Worm (Caenorhabditis elegans) whole organism, dauer: ENCODE measurements around the gene srz-59.

ENCODE experiments used
- unc-62 ChIP-seq: sonication (generic microtip); optimal IDR thresholded peaks from 2 replicates; lab custom pipeline; 2017; ENCODE audit warnings: missing biosample characterization, missing genetic modification reagents, missing genetic modification characterization

Gene srz-59

DNA sequence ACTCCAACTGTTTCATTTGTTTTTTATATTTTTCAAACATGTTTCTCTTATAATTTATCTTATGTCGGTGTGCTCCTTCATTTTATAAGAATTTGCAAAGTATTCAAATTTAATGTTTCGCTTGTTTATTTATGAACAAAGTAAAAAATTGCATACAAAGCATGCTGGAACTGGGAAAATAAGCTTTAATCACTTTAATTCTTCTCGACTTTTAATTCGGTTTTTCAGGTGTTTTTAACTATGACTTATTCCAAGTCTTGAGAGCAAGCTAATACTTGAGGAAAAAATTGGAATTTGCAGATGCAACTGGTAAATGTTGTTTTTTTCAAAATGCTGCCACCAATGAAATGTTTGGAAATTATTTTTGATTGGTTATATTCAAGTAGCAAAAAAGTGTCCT is at the start of gene srz-59:
TSS of gene srz-59 (plus strand) at position 301 of the 400 bp plus-strand sequence.
- no peak for TF ChIP-seq unc-62 (GFP tag; lab: Kevin White, UChicago)

- no peak for TF ChIP-seq unc-62 (GFP tag; lab: Kevin White, UChicago)
Observed at ce11 chrIV:14082956-14083355, 48.9 kb upstream of the srz-59 start.

DNA sequence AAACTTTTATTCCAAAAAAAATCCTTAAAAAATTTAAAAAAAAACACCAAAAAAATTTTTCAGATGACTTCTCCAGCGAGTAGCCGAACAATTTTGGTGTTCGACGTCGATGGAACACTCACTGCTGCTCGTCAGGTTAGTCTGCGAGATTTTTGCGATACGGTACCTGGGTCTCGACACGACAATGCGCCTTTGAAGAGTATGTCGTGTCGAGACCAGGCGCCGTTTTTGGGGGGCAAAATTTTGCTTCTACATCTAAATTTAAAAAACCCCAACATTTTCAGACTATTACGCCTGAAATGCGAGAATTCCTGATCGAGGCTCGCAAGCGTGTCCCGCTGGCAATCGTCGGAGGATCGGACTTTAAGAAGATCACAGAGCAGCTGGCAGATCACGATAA is 48.4 kb upstream of the srz-59 start, which contains the start of gene F52B11.2:
TSS of gene F52B11.2 (plus strand) at position 64 of the 400 bp plus-strand sequence.
- no peak for TF ChIP-seq unc-62 (GFP tag; lab: Kevin White, UChicago)

DNA sequence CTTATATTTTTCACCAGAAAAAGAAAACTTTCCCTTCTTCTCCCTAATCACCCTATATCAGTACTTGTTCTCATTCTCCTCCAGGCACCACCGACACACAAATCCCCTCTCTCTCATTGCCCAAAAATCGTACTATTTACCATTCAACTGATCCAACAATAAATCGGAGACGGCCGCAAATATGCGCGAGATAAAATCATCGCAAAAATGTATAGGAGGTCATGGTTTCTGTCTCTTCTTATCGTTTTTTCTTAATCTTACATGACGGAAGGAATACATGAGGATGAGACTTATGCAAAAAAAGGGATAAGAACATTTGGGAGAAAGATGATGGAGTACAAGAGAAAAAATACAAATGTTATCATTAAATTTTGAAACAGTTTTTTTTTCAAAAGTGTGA is 45.5 kb upstream of the srz-59 start:
- TF ChIP-seq unc-62 (GFP tag; lab: Kevin White, UChicago): no peak

DNA sequence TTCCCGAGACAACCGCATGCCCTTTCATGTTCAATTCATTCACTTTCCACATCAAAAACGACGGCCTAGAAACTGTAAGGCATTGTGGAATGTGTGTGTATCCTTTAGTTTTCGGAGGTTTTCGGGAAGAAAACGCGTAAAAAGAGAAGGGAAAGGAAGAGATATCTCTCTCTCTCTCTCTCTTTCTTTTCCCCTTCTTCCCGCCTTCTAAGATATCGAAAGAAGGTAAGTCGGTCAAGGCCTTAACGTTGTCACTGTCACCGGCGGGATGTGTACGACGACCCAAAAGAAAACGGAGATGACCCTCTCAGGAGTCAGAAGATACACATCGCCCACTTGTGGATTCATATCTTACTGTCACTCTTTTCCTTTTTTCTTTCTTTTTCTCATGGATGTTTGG is 42.1 kb upstream of the srz-59 start:
- no peak for TF ChIP-seq unc-62 (GFP tag; lab: Kevin White, UChicago)

- no peak for TF ChIP-seq unc-62 (GFP tag; lab: Kevin White, UChicago)
Observed at ce11 chrIV:14091242-14091641, 40.6 kb upstream of the srz-59 start, which contains the start of gene noah-2. TSS of gene noah-2 (plus strand) at chrIV:14091254.

DNA sequence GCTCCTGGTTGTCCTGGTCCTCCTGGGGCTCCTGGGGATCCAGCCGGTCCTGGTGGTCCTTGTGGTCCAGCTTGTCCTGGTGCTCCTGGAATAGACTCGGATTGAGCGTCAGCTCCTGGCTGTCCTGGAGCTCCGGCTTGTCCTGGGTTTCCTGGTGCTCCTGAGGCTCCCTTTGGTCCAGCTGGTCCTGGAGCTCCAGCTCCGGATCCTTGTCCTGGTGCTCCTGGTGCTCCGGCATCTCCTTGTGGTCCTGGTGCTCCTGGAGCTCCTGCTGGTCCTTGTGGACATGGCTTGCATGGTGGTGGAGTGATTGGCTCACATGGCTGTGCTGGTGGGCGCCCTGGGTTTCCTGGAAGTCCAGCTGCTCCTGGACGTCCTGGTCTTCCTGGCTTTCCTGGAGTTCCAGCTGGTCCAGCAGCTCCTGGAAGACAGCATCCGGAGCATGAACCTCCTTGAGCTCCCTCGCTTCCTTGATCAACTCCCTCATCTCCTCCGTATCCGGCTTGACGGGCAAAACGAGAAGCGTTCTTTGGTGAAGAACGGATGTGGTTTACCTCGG is 33.3 kb upstream of the srz-59 start:
- no peak for TF ChIP-seq unc-62 (GFP tag; lab: Kevin White, UChicago)

ce11 chrIV:14099256-14099655 is 32.6 kb upstream of the srz-59 start, which contains the start of gene col-133:
TSS of gene col-133 (minus strand) at chrIV:14099356.
- no peak for TF ChIP-seq unc-62 (GFP tag; lab: Kevin White, UChicago)

DNA sequence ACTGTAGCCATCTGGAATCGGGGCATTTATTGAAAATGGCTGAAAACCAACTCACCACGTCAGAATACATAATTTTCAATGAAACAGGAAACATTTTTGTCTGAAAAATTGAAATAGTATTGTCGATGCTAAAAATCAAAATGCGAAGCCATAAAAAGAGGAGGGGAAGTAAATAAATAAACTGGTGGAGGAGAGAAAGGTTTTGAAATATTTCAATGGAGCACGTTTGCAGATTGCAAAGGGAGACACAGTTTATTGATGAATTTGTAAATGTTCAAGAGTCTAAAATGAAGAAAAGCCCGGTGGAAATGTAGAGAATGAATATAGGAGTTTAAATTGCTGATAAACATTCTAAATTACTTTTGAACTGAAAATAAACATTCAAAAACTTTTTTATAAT is 28.8 kb upstream of the srz-59 start, which contains the start of gene F52B11.5:
TSS of gene F52B11.5 (minus strand) at position 178 of the 400 bp plus-strand sequence.
- no peak for TF ChIP-seq unc-62 (GFP tag; lab: Kevin White, UChicago)

DNA sequence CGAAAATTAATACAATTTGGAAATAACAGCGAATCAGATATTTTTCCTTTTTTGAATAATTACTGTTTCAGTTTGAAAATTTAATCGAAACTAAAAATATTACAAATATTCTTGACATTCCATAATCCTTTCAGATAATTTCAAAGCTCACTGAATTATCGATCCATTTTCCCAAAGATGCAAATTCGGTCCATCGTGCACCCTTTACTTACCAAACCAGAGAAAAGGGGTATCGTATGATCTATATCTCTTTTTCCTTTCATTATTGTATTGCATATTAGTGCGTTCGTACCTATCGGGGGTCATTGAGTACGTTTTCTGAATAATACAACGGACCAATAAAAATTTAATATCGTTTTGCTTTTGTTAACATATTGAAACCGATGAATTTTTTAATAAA is 27.1 kb upstream of the srz-59 start:
- no peak for TF ChIP-seq unc-62 (GFP tag; lab: Kevin White, UChicago)

DNA sequence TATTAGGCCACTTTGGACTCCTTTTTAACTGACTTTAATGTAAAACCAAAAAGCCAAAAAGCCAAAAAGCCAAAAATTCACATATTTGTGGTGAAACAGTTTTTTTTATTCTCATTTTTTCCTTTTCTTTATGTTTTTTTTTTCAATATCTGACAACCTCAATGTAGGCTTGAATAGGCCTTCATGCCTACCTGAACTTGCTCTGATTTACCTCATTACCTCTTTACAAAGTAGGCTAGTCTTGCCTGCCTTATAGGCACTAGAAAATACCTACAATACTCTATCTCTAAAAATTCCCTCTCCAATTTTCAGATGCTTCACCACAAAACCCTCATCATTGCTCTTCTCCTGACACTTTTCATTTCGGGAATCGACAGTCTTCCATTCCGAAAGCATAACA is 25.6 kb upstream of the srz-59 start, which contains the start of gene ins-34:
TSS of gene ins-34 (plus strand) at position 301 of the 400 bp plus-strand sequence.
- TF ChIP-seq unc-62 (GFP tag; lab: Kevin White, UChicago): no peak

- TF ChIP-seq unc-62 (GFP tag; lab: Kevin White, UChicago): no peak
Observed at ce11 chrIV:14107647-14108046, 24.2 kb upstream of the srz-59 start.

ce11 chrIV:14113621-14114020 is 18.2 kb upstream of the srz-59 start:
- TF ChIP-seq unc-62 (GFP tag; lab: Kevin White, UChicago): no peak

DNA sequence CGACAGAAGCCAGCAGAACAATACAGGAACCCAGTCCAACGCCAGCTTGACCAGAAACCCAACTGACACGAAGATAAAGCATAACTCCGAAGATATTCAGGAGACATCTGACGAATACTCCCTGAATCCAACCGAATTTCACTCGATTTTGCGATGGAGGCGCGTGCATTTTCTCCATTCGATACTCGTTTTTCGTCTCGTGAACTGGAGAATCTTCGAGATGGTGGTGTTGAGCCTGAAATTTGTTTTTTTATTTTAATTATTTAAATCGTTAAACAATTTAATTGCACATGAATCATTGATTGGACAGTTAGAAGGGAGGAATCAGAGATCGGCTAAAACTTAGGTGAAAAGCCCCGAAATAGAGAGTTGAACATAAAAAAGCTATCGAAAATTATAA is 17.5 kb upstream of the srz-59 start:
- TF ChIP-seq unc-62 (GFP tag; lab: Kevin White, UChicago): no peak

DNA sequence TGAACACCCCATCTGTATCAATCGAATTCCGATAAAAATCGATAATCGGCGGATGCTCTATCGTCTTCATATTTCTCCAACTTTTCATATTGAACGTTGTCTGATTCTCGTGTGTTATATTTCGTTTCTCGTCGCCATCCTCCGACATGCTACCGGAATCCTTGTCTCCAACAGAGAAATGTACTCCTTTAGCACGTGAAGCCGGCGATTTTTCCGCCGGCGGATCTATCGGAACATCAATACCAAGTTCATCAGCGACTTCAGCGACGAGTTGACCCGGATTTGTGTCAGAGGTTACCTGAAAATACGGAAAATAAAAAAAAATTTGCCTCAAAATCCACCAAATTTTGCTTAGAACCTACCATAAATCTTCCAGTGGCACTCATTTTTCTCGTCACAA is 16.8 kb upstream of the srz-59 start:
- no peak for TF ChIP-seq unc-62 (GFP tag; lab: Kevin White, UChicago)

- no peak for TF ChIP-seq unc-62 (GFP tag; lab: Kevin White, UChicago)
Observed at ce11 chrIV:14115556-14115955, 16.3 kb upstream of the srz-59 start.

DNA sequence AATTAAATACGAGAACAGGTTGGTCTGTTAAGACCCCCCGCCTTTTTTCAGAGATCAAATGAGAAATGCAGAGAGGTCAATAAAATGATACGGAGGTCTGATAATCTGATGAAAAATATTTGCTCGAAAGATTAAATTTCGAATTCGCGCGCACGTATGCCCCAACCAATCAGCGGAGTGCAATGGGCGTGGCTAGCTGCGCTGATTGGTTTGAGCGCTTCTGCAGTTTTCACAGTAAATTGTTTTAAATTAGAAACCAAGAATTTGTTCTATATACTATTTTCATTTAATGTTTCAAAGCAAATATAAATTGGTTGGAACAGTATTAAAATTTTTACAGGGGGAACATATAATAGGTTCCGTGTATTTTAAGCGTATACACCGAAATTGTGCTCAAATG is 12.5 kb upstream of the srz-59 start:
- TF ChIP-seq unc-62 (GFP tag; lab: Kevin White, UChicago): no peak
